Worm (Caenorhabditis elegans): ENCODE measurements around the gene egl-23.

ce11 chrIV:13984041-13984440, 4.8 kb upstream of the egl-23 start, which contains the start of gene tor-2:
- no peak for TF ChIP-seq pha-4 (tag; optimal IDR thresholded peaks at IDR 0.05)
- TF ChIP-seq nhr-76 (tag; optimal IDR thresholded peaks at IDR 0.05), result no peak
- TF ChIP-seq drap-1 (GFP tag; optimal IDR thresholded peaks at IDR 0.05), result no peak
- TF ChIP-seq blmp-1 (tag; optimal IDR thresholded peaks at IDR 0.05), result no peak
- TF ChIP-seq unc-62 (GFP tag; optimal IDR thresholded peaks at IDR 0.05), result no peak
- TF ChIP-seq zip-8 (tag; optimal IDR thresholded peaks at IDR 0.05), result no peak
- TF ChIP-seq ces-1 (GFP tag; optimal IDR thresholded peaks at IDR 0.05), result no peak
- no peak for TF ChIP-seq ceh-43 (GFP tag; optimal IDR thresholded peaks at IDR 0.05)
- TF ChIP-seq ceh-83 (GFP tag; optimal IDR thresholded peaks at IDR 0.05), result no peak
- no peak for TF ChIP-seq sptf-1 (tag; optimal IDR thresholded peaks at IDR 0.05)
- TF ChIP-seq mep-1 (tag; optimal IDR thresholded peaks at IDR 0.05), result no peak
- TF ChIP-seq nhr-28 (tag; optimal IDR thresholded peaks at IDR 0.05), result no peak
- TF ChIP-seq elt-1 (tag; optimal IDR thresholded peaks at IDR 0.05; ENCODE audit: borderline replicate concordance, insufficient read depth), result no peak
- no peak for TF ChIP-seq nhr-12 (tag; optimal IDR thresholded peaks at IDR 0.05)

Measured in whole organism, mixed stage, embryonic.